Fruit fly (Drosophila melanogaster) whole organism, embryonic: Measurements from ENCODE around the gene Cont.

Experiments
- Abd-B ChIP-seq: fragments of 200-800 bp; sonication (Bioruptor generic); optimal IDR thresholded peaks from 2 replicates; lab custom pipeline; 2018; ENCODE audit warnings: missing biosample characterization, mild to moderate bottlenecking, missing genetic modification characterization, moderate library complexity
- BEAF-32 ChIP-seq: fragments of 200-800 bp; sonication (Bioruptor generic); optimal IDR thresholded peaks from 3 replicates; lab custom pipeline; 2017; ENCODE audit warnings: missing biosample characterization, missing genetic modification characterization, mild to moderate bottlenecking, moderate library complexity, missing genetic modification reagents
- Blimp-1 ChIP-seq: fragments of 200-800 bp; sonication (Bioruptor generic); optimal IDR thresholded peaks from 3 replicates; lab custom pipeline; 2018; ENCODE audit warnings: missing biosample characterization, missing genetic modification characterization, mild to moderate bottlenecking, moderate library complexity, missing genetic modification reagents
- CG10209 ChIP-seq: fragments of 200-800 bp; sonication (Bioruptor generic); optimal IDR thresholded peaks from 3 replicates; lab custom pipeline; 2017; ENCODE audit warnings: missing biosample characterization, mild to moderate bottlenecking, missing genetic modification characterization, missing genetic modification reagents
- CG10431 ChIP-seq: fragments of 200-800 bp; sonication (Bioruptor generic); optimal IDR thresholded peaks from 3 replicates; lab custom pipeline; 2018; ENCODE audit warnings: missing biosample characterization, mild to moderate bottlenecking, missing genetic modification characterization
- CG11504 ChIP-seq: fragments of 200-800 bp; sonication (Bioruptor generic); optimal IDR thresholded peaks from 3 replicates; lab custom pipeline; 2019; ENCODE audit warnings: missing biosample characterization, mild to moderate bottlenecking, missing genetic modification characterization, moderate library complexity
- CG12219 ChIP-seq: fragments of 200-800 bp; sonication (Bioruptor generic); optimal IDR thresholded peaks from 3 replicates; lab custom pipeline; 2018; ENCODE audit warnings: missing biosample characterization, mild to moderate bottlenecking, missing genetic modification characterization
- CG12236 ChIP-seq: fragments of 200-800 bp; sonication (Bioruptor generic); optimal IDR thresholded peaks from 2 replicates; lab custom pipeline; 2016; ENCODE audit warnings: missing biosample characterization, missing genetic modification characterization
- CG12659 ChIP-seq: fragments of 200-800 bp; sonication (Bioruptor generic); optimal IDR thresholded peaks from 3 replicates; lab custom pipeline; 2017; ENCODE audit warnings: mild to moderate bottlenecking, missing biosample characterization, missing genetic modification reagents, missing genetic modification characterization
- CG14965 ChIP-seq: fragments of 200-800 bp; sonication (Bioruptor generic); optimal IDR thresholded peaks from 2 replicates; lab custom pipeline; 2016; ENCODE audit warnings: missing biosample characterization, missing genetic modification characterization, borderline replicate concordance
- CG15073 ChIP-seq: fragments of 200-800 bp; sonication (Bioruptor generic); optimal IDR thresholded peaks from 2 replicates; lab custom pipeline; 2016; ENCODE audit warnings: missing biosample characterization, missing genetic modification characterization
- CG15479 ChIP-seq: fragments of 200-800 bp; sonication (Bioruptor generic); optimal IDR thresholded peaks from 3 replicates; lab custom pipeline; 2019; ENCODE audit warnings: missing biosample characterization, mild to moderate bottlenecking, missing genetic modification characterization, moderate library complexity
- CG1792 ChIP-seq: fragments of 200-800 bp; sonication (Bioruptor generic); optimal IDR thresholded peaks from 2 replicates; lab custom pipeline; 2016; ENCODE audit warnings: missing biosample characterization, missing genetic modification characterization
- CG18262 ChIP-seq: fragments of 200-800 bp; optimal IDR thresholded peaks from 3 replicates; lab custom pipeline; 2019; ENCODE audit warnings: missing biosample characterization, mild to moderate bottlenecking, missing genetic modification characterization, moderate library complexity
- CG1832 ChIP-seq: fragments of 200-800 bp; sonication (Bioruptor generic); optimal IDR thresholded peaks from 2 replicates; lab custom pipeline; 2017; ENCODE audit warnings: missing biosample characterization, mild to moderate bottlenecking, missing genetic modification characterization, inconsistent platforms
- CG30020 ChIP-seq: fragments of 200-800 bp; optimal IDR thresholded peaks from 2 replicates; lab custom pipeline; 2019; ENCODE audit warnings: missing biosample characterization, mild to moderate bottlenecking, missing genetic modification characterization, moderate library complexity
- CG32767 ChIP-seq: fragments of 200-800 bp; sonication (Bioruptor generic); IDR thresholded peaks from 2 replicates; pipeline ENCODE4 v1.3.6; 2022; ENCODE audit warnings: missing biosample characterization, missing genetic modification characterization
- CG4282 ChIP-seq: fragments of 200-800 bp; sonication (Bioruptor generic); optimal IDR thresholded peaks from 2 replicates; lab custom pipeline; 2016; ENCODE audit warnings: missing biosample characterization, missing genetic modification characterization
- CG6854 ChIP-seq: fragments of 200-800 bp; sonication (Bioruptor generic); optimal IDR thresholded peaks from 3 replicates; lab custom pipeline; 2017; ENCODE audit warnings: missing biosample characterization, mild to moderate bottlenecking, missing genetic modification characterization
- CG7928 ChIP-seq: fragments of 200-800 bp; sonication (Bioruptor generic); optimal IDR thresholded peaks from 2 replicates; lab custom pipeline; 2017; ENCODE audit warnings: missing biosample characterization, mild to moderate bottlenecking, missing genetic modification characterization
- CG8924 ChIP-seq: fragments of 200-800 bp; optimal IDR thresholded peaks from 3 replicates; lab custom pipeline; 2019; ENCODE audit warnings: missing biosample characterization, mild to moderate bottlenecking, missing genetic modification characterization, moderate library complexity
- CG9437 ChIP-seq: fragments of 200-800 bp; sonication (Bioruptor generic); optimal IDR thresholded peaks from 2 replicates; lab custom pipeline; 2018; ENCODE audit warnings: missing biosample characterization, mild to moderate bottlenecking, missing genetic modification characterization
- CG9797 ChIP-seq: fragments of 200-800 bp; sonication (Bioruptor generic); optimal IDR thresholded peaks from 3 replicates; lab custom pipeline; 2018; ENCODE audit warnings: missing biosample characterization, mild to moderate bottlenecking, missing genetic modification characterization
- CG9876 ChIP-seq: fragments of 200-800 bp; sonication (Bioruptor generic); optimal IDR thresholded peaks from 2 replicates; lab custom pipeline; 2016; ENCODE audit warnings: missing biosample characterization, missing genetic modification characterization
- Dek ChIP-seq: fragments of 200-800 bp; sonication (Bioruptor generic); optimal IDR thresholded peaks from 3 replicates; lab custom pipeline; 2019; ENCODE audit warnings: missing biosample characterization, mild to moderate bottlenecking, missing genetic modification characterization, moderate library complexity
- Dip3 ChIP-seq: fragments of 200-800 bp; sonication (Bioruptor generic); optimal IDR thresholded peaks from 3 replicates; lab custom pipeline; 2016; ENCODE audit warnings: missing biosample characterization, missing genetic modification characterization
- Dll ChIP-seq: fragments of 200-800 bp; sonication (Bioruptor generic); IDR thresholded peaks from 4 replicates; pipeline ENCODE4 v1.3.6; 2022; ENCODE audit warnings: missing biosample characterization, missing genetic modification characterization; ENCODE audit not compliant: partially characterized antibody
- E2f1 ChIP-seq: fragments of 200-800 bp; sonication (Bioruptor generic); IDR thresholded peaks from 2 replicates; pipeline ENCODE4 v1.3.6; 2022; ENCODE audit warnings: missing biosample characterization, missing genetic modification characterization
- Fer1 ChIP-seq: fragments of 200-800 bp; sonication (Bioruptor generic); optimal IDR thresholded peaks from 2 replicates; lab custom pipeline; 2017; ENCODE audit warnings: missing biosample characterization, mild to moderate bottlenecking, missing genetic modification characterization
- Fer2 ChIP-seq: fragments of 200-800 bp; sonication (Bioruptor generic); optimal IDR thresholded peaks from 2 replicates; lab custom pipeline; 2018; ENCODE audit warnings: missing biosample characterization, mild to moderate bottlenecking, missing genetic modification characterization, moderate library complexity
- Lhr ChIP-seq: fragments of 200-800 bp; sonication (Bioruptor generic); optimal IDR thresholded peaks from 3 replicates; lab custom pipeline; 2017; ENCODE audit warnings: mild to moderate bottlenecking, missing biosample characterization, missing genetic modification reagents, missing genetic modification characterization
- Mrtf ChIP-seq: fragments of 200-800 bp; sonication (Bioruptor generic); IDR thresholded peaks from 3 replicates; pipeline ENCODE4 v1.3.6; 2022; ENCODE audit warnings: missing biosample characterization, missing genetic modification characterization
- Myb ChIP-seq: fragments of 200-800 bp; sonication (Bioruptor generic); optimal IDR thresholded peaks from 2 replicates; lab custom pipeline; 2016; ENCODE audit warnings: missing biosample characterization, missing genetic modification characterization
- NC2β ChIP-seq: fragments of 200-800 bp; sonication (Bioruptor generic); optimal IDR thresholded peaks from 2 replicates; lab custom pipeline; 2016; ENCODE audit warnings: missing biosample characterization, missing genetic modification characterization
- Nf-YA ChIP-seq: fragments of 200-800 bp; sonication (Bioruptor generic); IDR thresholded peaks from 2 replicates; pipeline ENCODE4 v1.3.6; 2022; ENCODE audit warnings: missing biosample characterization, missing genetic modification characterization
- Nf-YB ChIP-seq: fragments of 200-800 bp; sonication (Bioruptor generic); optimal IDR thresholded peaks from 3 replicates; lab custom pipeline; 2019; ENCODE audit warnings: missing biosample characterization, mild to moderate bottlenecking, missing genetic modification characterization, moderate library complexity
- NfI ChIP-seq: fragments of 200-800 bp; sonication (Bioruptor generic); optimal IDR thresholded peaks from 3 replicates; lab custom pipeline; 2018; ENCODE audit warnings: missing biosample characterization, mild to moderate bottlenecking, missing genetic modification characterization, moderate library complexity
- Ravus ChIP-seq: fragments of 200-800 bp; sonication (Bioruptor generic); IDR thresholded peaks from 2 replicates; pipeline ENCODE4 v1.3.6; 2022; ENCODE audit warnings: missing biosample characterization, missing genetic modification characterization
- Side ChIP-seq: fragments of 200-800 bp; sonication (Bioruptor generic); optimal IDR thresholded peaks from 2 replicates; lab custom pipeline; 2016; ENCODE audit warnings: missing biosample characterization, missing genetic modification characterization
- ac ChIP-seq: fragments of 200-800 bp; sonication (Bioruptor generic); optimal IDR thresholded peaks from 3 replicates; lab custom pipeline; 2017; ENCODE audit warnings: missing biosample characterization, mild to moderate bottlenecking, missing genetic modification characterization
- crp ChIP-seq, 2 experiments: fragments of 200-800 bp; sonication (Bioruptor generic); optimal IDR thresholded peaks; 2 replicates in 1 of 2; 3 replicates in 1 of 2; lab custom pipeline; 2017; ENCODE audit warnings: missing biosample characterization in 2 of 2, missing genetic modification characterization in 2 of 2, mild to moderate bottlenecking in 1 of 2, moderate library complexity in 1 of 2
- emc ChIP-seq: fragments of 200-800 bp; sonication (Bioruptor generic); optimal IDR thresholded peaks from 2 replicates; lab custom pipeline; 2016; ENCODE audit warnings: missing biosample characterization, missing genetic modification characterization
- lmd ChIP-seq: fragments of 200-800 bp; sonication (Bioruptor generic); IDR thresholded peaks from 2 replicates; pipeline ENCODE4 v1.3.6; 2022; ENCODE audit warnings: missing biosample characterization, missing genetic modification characterization
- lov ChIP-seq, 2 experiments: fragments of 200-800 bp in 1 of 2; fragments of >200 bp in 1 of 2; sonication (Bioruptor generic) in 1 of 2; IDR thresholded peaks in 1 of 2; optimal IDR thresholded peaks in 1 of 2; 2 replicates in 1 of 2; 3 replicates in 1 of 2; pipeline versions ENCODE4 v1.3.6 to Lab custom; 2017 to 2022; ENCODE audit warnings: missing biosample characterization in 1 of 2, missing genetic modification characterization in 1 of 2
- onecut ChIP-seq: fragments of 200-800 bp; sonication (Bioruptor generic); IDR thresholded peaks from 2 replicates; pipeline ENCODE4 v1.3.6; 2022; ENCODE audit warnings: missing biosample characterization, missing genetic modification characterization
- pan ChIP-seq, 4 experiments: fragments of >200 bp in 3 of 4; fragments of 200-800 bp in 1 of 4; sonication (Bioruptor generic) in 1 of 4; optimal IDR thresholded peaks in 3 of 4; IDR thresholded peaks in 1 of 4; 2 replicates each; pipeline versions ENCODE4 v1.3.6 to Lab custom; 2017 to 2022; ENCODE audit warnings: missing biosample characterization in 2 of 4, missing genetic modification characterization in 2 of 4, mixed read lengths in 1 of 4
- sim ChIP-seq: fragments of 200-800 bp; sonication (Bioruptor generic); IDR thresholded peaks from 2 replicates; pipeline ENCODE4 v1.3.6; 2022; ENCODE audit warnings: missing biosample characterization, missing genetic modification characterization
- so ChIP-seq: fragments of 200-800 bp; sonication (Bioruptor generic); IDR thresholded peaks from 3 replicates; pipeline ENCODE4 v1.3.6; 2022; ENCODE audit warnings: missing biosample characterization, missing genetic modification characterization
- sug ChIP-seq: fragments of 200-800 bp; optimal IDR thresholded peaks from 2 replicates; lab custom pipeline; 2019; ENCODE audit warnings: missing biosample characterization, mild to moderate bottlenecking, missing genetic modification characterization, moderate library complexity
- wek ChIP-seq: fragments of 200-800 bp; sonication (Bioruptor generic); optimal IDR thresholded peaks from 3 replicates; lab custom pipeline; 2018; ENCODE audit warnings: missing biosample characterization, mild to moderate bottlenecking, missing genetic modification characterization, moderate library complexity

Cont gene

dm6 chr3R:4359625-4360024 lies 21.5 kb upstream of the Cont start, which contains the start of gene CG1090 (continued):
- TF ChIP-seq sim (no peak), Fer1 (GFP tag; lab: Kevin White, UChicago) (no peak), CG6854 (GFP tag; lab: Kevin White, UChicago) (peak; percentile 36), Blimp-1 (no peak), Myb (GFP tag; lab: Kevin White, UChicago) (no peak), CG10209 (GFP tag; lab: Kevin White, UChicago) (no peak), crp (GFP tag; optimal IDR thresholded peaks at IDR 0.05; lab: Kevin White, UChicago) (no peak), Ravus (no peak), wek (GFP tag; lab: Kevin White, UChicago) (no peak), CG12236 (GFP tag; lab: Kevin White, UChicago) (no peak), NC2β (GFP tag; lab: Kevin White, UChicago) (no peak), CG9876 (GFP tag; lab: Kevin White, UChicago) (no peak), Side (GFP tag; lab: Kevin White, UChicago) (no peak), lmd (0 out of 2 replicates have a peak, but pooled peaks have one; percentile 13), Dek (tag; lab: Kevin White, UChicago) (no peak), CG9797 (GFP tag; lab: Kevin White, UChicago) (no peak), onecut (GFP tag; lab: Robert Waterston, UW) (peak; percentile 55; the same call in 1 of the 2 replicates), Mrtf (GFP tag; lab: Robert Waterston, UW) (no peak), emc (no peak), CG18262 (tag; lab: Kevin White, UChicago) (no peak), CG11504 (tag; lab: Kevin White, UChicago) (no peak), BEAF-32 (GFP tag; lab: Kevin White, UChicago) (no peak), CG1792 (GFP tag; lab: Kevin White, UChicago) (no peak), Nf-YA (no peak), Abd-B (GFP tag; lab: Kevin White, UChicago) (no peak), CG12659 (GFP tag; lab: Kevin White, UChicago) (peak; percentile 10), CG30020 (tag; lab: Kevin White, UChicago) (no peak), CG32767 (GFP tag; lab: Robert Waterston, UW) (no peak), CG1832 (no peak), CG10431 (no peak), Dll (GFP tag; lab: Robert Waterston, UW) (no peak), CG8924 (tag; lab: Kevin White, UChicago) (no peak), CG9437 (no peak), CG14965 (no peak), lov (optimal IDR thresholded peaks at IDR 0.05; lab: Kevin White, UChicago) (no peak), lov (GFP tag; IDR thresholded peaks at IDR 0.05; lab: Robert Waterston, UW) (no peak), E2f1 (GFP tag; lab: Robert Waterston, UW) (no peak), NfI (no peak), Fer2 (tag; lab: Kevin White, UChicago) (no peak), CG4282 (GFP tag; lab: Kevin White, UChicago) (no peak), CG15073 (GFP tag; lab: Kevin White, UChicago) (no peak), CG12219 (GFP tag; lab: Kevin White, UChicago) (no peak), CG15479 (no peak), pan (optimal IDR thresholded peaks at IDR 0.05; lab: Kevin White, UChicago) (no peak), pan (GFP tag; optimal IDR thresholded peaks at IDR 0.05 in 1 of 2, IDR thresholded peaks at IDR 0.05 in 1 of 2) (no peak), Lhr (GFP tag; lab: Kevin White, UChicago) (no peak), CG7928 (GFP tag; lab: Kevin White, UChicago) (no peak), sug (tag; lab: Kevin White, UChicago) (no peak), so (GFP tag; lab: Robert Waterston, UW) (no peak), Nf-YB (peak; percentile 6), Dip3 (GFP tag; lab: Kevin White, UChicago) (no peak), ac (GFP tag; lab: Kevin White, UChicago) (no peak)
